Fruit fly (Drosophila melanogaster) Kc167 (cell line): Measurements from ENCODE around the gene CG42834.

ENCODE experiments used
- Myc ChIP-seq: fragments of >200 bp; optimal IDR thresholded peaks from 2 replicates; lab custom pipeline; 2017; ENCODE audit warnings: missing external identifiers
- Sin3A ChIP-seq: fragments of >200 bp; optimal IDR thresholded peaks from 2 replicates; lab custom pipeline; 2018; ENCODE audit warnings: missing external identifiers
- h ChIP-seq: fragments of >200 bp; optimal IDR thresholded peaks from 3 replicates; lab custom pipeline; 2018; ENCODE audit warnings: missing external identifiers
- insv ChIP-seq: fragments of >200 bp; optimal IDR thresholded peaks from 3 replicates; lab custom pipeline; 2018; ENCODE audit warnings: missing external identifiers
- psq ChIP-seq: fragments of >200 bp; optimal IDR thresholded peaks from 2 replicates; lab custom pipeline; 2017; ENCODE audit warnings: missing external identifiers
- ttk ChIP-seq: sonication (Bioruptor generic); optimal IDR thresholded peaks from 2 replicates; lab custom pipeline; 2017; ENCODE audit warnings: missing external identifiers

Gene CG42834

dm6 chr3R:17418459-17418858 is at the start of gene CG42834:
TSS of gene CG42834 (plus strand) at chr3R:17418759.
- no peak for TF ChIP-seq h (lab: Kevin White, UChicago)
- no peak for TF ChIP-seq Myc (lab: Kevin White, UChicago)
- TF ChIP-seq psq = no peak
- no peak for TF ChIP-seq insv (lab: Kevin White, UChicago)
- TF ChIP-seq ttk (lab: Kevin White, UChicago) = no peak

- TF ChIP-seq insv (lab: Kevin White, UChicago) (no peak), psq (no peak), ttk (lab: Kevin White, UChicago) (no peak), Sin3A (lab: Kevin White, UChicago) (no peak), h (lab: Kevin White, UChicago) (no peak), Myc (lab: Kevin White, UChicago) (no peak)
Observed at dm6 chr3R:17371094-17371493, 47.5 kb upstream of the CG42834 start.

dm6 chr3R:17377503-17377902 is 41.1 kb upstream of the CG42834 start:
- no peak for TF ChIP-seq Sin3A (lab: Kevin White, UChicago)
- no peak for TF ChIP-seq h (lab: Kevin White, UChicago)
- TF ChIP-seq psq = no peak
- TF ChIP-seq ttk (lab: Kevin White, UChicago) = no peak
- TF ChIP-seq Myc (lab: Kevin White, UChicago) = no peak
- TF ChIP-seq insv (lab: Kevin White, UChicago) = no peak

- TF ChIP-seq ttk (lab: Kevin White, UChicago) (no peak), Myc (lab: Kevin White, UChicago) (no peak), h (lab: Kevin White, UChicago) (no peak), psq (no peak), Sin3A (lab: Kevin White, UChicago) (no peak), insv (lab: Kevin White, UChicago) (no peak)
Observed at dm6 chr3R:17379051-17379450, 39.5 kb upstream of the CG42834 start.

dm6 chr3R:17379742-17380141 is 38.8 kb upstream of the CG42834 start, which contains the start of gene lute:
TSS of gene lute (plus strand) at chr3R:17379944.
- TF ChIP-seq psq (no peak), Myc (lab: Kevin White, UChicago) (no peak), insv (lab: Kevin White, UChicago) (no peak), h (lab: Kevin White, UChicago) (no peak), ttk (lab: Kevin White, UChicago) (no peak), Sin3A (lab: Kevin White, UChicago) (no peak)

- TF ChIP-seq Sin3A (lab: Kevin White, UChicago) = no peak
- no peak for TF ChIP-seq psq
- no peak for TF ChIP-seq ttk (lab: Kevin White, UChicago)
- no peak for TF ChIP-seq h (lab: Kevin White, UChicago)
- no peak for TF ChIP-seq insv (lab: Kevin White, UChicago)
- TF ChIP-seq Myc (lab: Kevin White, UChicago) = no peak
Observed at dm6 chr3R:17381916-17382315, 36.6 kb upstream of the CG42834 start.

dm6 chr3R:17385329-17386019 is 33.1 kb upstream of the CG42834 start:
- TF ChIP-seq insv (lab: Kevin White, UChicago) = no peak
- TF ChIP-seq h (lab: Kevin White, UChicago) = no peak
- no peak for TF ChIP-seq Sin3A (lab: Kevin White, UChicago)
- no peak for TF ChIP-seq ttk (lab: Kevin White, UChicago)
- no peak for TF ChIP-seq psq
- no peak for TF ChIP-seq Myc (lab: Kevin White, UChicago)

- TF ChIP-seq psq (no peak), h (lab: Kevin White, UChicago) (no peak), Myc (lab: Kevin White, UChicago) (no peak), ttk (lab: Kevin White, UChicago) (no peak), insv (lab: Kevin White, UChicago) (no peak), Sin3A (lab: Kevin White, UChicago) (no peak)
Observed at dm6 chr3R:17386168-17386819, 32.3 kb upstream of the CG42834 start.

- TF ChIP-seq h (lab: Kevin White, UChicago) = no peak
- TF ChIP-seq Myc (lab: Kevin White, UChicago) = no peak
- TF ChIP-seq Sin3A (lab: Kevin White, UChicago) = no peak
- no peak for TF ChIP-seq insv (lab: Kevin White, UChicago)
- TF ChIP-seq ttk (lab: Kevin White, UChicago) = no peak
- no peak for TF ChIP-seq psq
Observed at dm6 chr3R:17391313-17391845, 27.2 kb upstream of the CG42834 start, which contains the start of the genes Brf and sds22. TSS of gene Brf (minus strand) at chr3R:17391337. TSS of gene sds22 (plus strand) at chr3R:17391594.

- TF ChIP-seq Myc (lab: Kevin White, UChicago) (no peak), h (lab: Kevin White, UChicago) (no peak)
Observed at dm6 chr3R:17394318-17395188, 24.0 kb upstream of the CG42834 start, which contains the start of gene CREG. TSS of gene CREG (minus strand) at chr3R:17394640.

- TF ChIP-seq ttk (lab: Kevin White, UChicago) (no peak), insv (lab: Kevin White, UChicago) (no peak), Myc (lab: Kevin White, UChicago) (no peak), psq (no peak), h (lab: Kevin White, UChicago) (no peak), Sin3A (lab: Kevin White, UChicago) (no peak)
Observed at dm6 chr3R:17400102-17400501, 18.5 kb upstream of the CG42834 start.
